Fruit fly (Drosophila melanogaster): ENCODE data around the gene daed.

daed gene

DNA sequence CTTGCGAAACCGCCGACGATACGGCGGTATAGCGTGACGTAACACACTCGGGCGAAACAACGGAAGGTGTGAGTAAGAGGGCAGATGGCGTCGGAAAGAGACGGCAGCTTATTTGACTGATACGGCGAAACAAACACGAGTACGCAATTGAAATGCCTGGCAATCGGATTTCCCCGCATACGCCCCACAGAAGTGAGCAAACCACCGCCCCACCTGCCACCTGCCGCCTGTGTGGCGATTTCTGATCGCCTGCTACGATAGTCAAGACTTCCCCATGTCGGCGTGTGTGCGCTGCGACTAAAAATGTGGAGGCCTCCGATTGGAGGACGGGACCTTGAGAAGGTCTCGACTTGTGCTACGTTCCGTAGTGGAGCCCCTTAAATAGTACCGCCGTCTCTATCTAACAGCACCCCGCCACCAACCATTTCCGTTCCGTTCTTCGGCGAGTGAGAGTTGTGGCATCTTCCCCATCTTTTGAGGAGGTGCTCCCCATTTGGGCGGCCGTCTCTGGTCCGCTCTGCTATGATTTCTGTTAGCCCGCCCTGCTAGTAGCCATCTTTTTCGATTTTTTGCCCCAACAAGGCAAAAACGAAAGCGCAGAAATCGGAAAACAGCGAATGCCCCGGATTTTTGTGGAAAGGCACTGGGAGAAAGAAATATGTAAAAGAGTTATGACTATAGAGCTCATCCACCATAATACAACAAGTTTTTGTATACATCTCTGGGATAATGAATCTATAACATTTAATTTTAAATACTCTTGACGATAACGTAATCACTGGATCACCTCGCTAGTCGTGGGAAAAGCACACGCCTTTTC lies 17.3 kb downstream of the daed start (continued):
- TF ChIP-seq CG8924 (tag; optimal IDR thresholded peaks at IDR 0.05) (peak; percentile 87), esg (GFP tag; conservative IDR thresholded peaks at IDR 0.05) (no peak), tx (GFP tag; optimal IDR thresholded peaks at IDR 0.05) (peak; percentile 80), CG10654 (GFP tag; optimal IDR thresholded peaks at IDR 0.05) (peak; percentile 81), Dbx (GFP tag; IDR thresholded peaks at IDR 0.05) (no peak), CG5245 (GFP tag; optimal IDR thresholded peaks at IDR 0.05) (peak; percentile 85), pb (GFP tag; optimal IDR thresholded peaks at IDR 0.05) (peak; percentile 72), tin (GFP tag; optimal IDR thresholded peaks at IDR 0.05) (peak; percentile 79), usp (GFP tag; optimal IDR thresholded peaks at IDR 0.05) (no peak), phol (tag; optimal IDR thresholded peaks at IDR 0.05) (peak; percentile 89), vvl (GFP tag; IDR thresholded peaks at IDR 0.05) (no peak), CG4617 (GFP tag; optimal IDR thresholded peaks at IDR 0.05; ENCODE audit: borderline replicate concordance) (peak; percentile 57), CG30403 (GFP tag; optimal IDR thresholded peaks at IDR 0.05) (peak; percentile 91), az2 (GFP tag; optimal IDR thresholded peaks at IDR 0.05) (peak; percentile 87), tap (tag; optimal IDR thresholded peaks at IDR 0.05) (peak; percentile 74), Atf3 (GFP tag; optimal IDR thresholded peaks at IDR 0.05) (peak; percentile 87), Max (GFP tag; optimal IDR thresholded peaks at IDR 0.05) (peak; percentile 89), klu (GFP tag; IDR thresholded peaks at IDR 0.05) (no peak), CG9817 (tag; optimal IDR thresholded peaks at IDR 0.05) (peak; percentile 61), CG17568 (GFP tag; optimal IDR thresholded peaks at IDR 0.05) (peak; percentile 77), pzg (GFP tag; optimal IDR thresholded peaks at IDR 0.05) (no peak), Bteb2 (GFP tag; optimal IDR thresholded peaks at IDR 0.05) (peak; percentile 78), mam (GFP tag; optimal IDR thresholded peaks at IDR 0.05) (peak; percentile 85), Taf1 (GFP tag; IDR thresholded peaks at IDR 0.05) (no peak), Blimp-1 (GFP tag; optimal IDR thresholded peaks at IDR 0.05) (peak; percentile 86), Awh (GFP tag; IDR thresholded peaks at IDR 0.05) (no peak), Dfd (GFP tag; optimal IDR thresholded peaks at IDR 0.05) (no peak), tll (GFP tag; optimal IDR thresholded peaks at IDR 0.05) (no peak), CG7745 (tag; optimal IDR thresholded peaks at IDR 0.05) (no peak), Ets65A (GFP tag) (peak; percentile 99), CG9609 (GFP tag; optimal IDR thresholded peaks at IDR 0.05) (peak; percentile 89), cato (GFP tag; optimal IDR thresholded peaks at IDR 0.05; ENCODE audit: borderline replicate concordance) (peak; percentile 70), CG6791 (GFP tag; IDR thresholded peaks at IDR 0.05; ENCODE audit: partially characterized antibody) (no peak), pum (GFP tag; optimal IDR thresholded peaks at IDR 0.05) (peak; percentile 87), corto (GFP tag; optimal IDR thresholded peaks at IDR 0.05) (peak; percentile 96), CG31224 (GFP tag; IDR thresholded peaks at IDR 0.05) (no peak), CG31441 (GFP tag; IDR thresholded peaks at IDR 0.05) (no peak), CG7357 (GFP tag; IDR thresholded peaks at IDR 0.05) (peak; percentile 76; the same call in 1 of the 3 replicates), CG11398 (GFP tag; optimal IDR thresholded peaks at IDR 0.05) (peak; percentile 83), Adf1 (GFP tag; IDR thresholded peaks at IDR 0.05) (no peak), jumu (GFP tag; optimal IDR thresholded peaks at IDR 0.05) (peak; percentile 90), Dll (GFP tag; IDR thresholded peaks at IDR 0.05; ENCODE audit: partially characterized antibody) (no peak), fu2 (GFP tag; optimal IDR thresholded peaks at IDR 0.05) (peak; percentile 70), ttk (GFP tag; IDR thresholded peaks at IDR 0.05) (no peak), Dp (GFP tag; optimal IDR thresholded peaks at IDR 0.05) (no peak), hbn (GFP tag; IDR thresholded peaks at IDR 0.05; ENCODE audit: partially characterized antibody) (no peak), vnd (GFP tag; IDR thresholded peaks at IDR 0.05; ENCODE audit: partially characterized antibody) (no peak), gt (GFP tag; IDR thresholded peaks at IDR 0.05) (no peak), H2.0 (GFP tag; IDR thresholded peaks at IDR 0.05) (no peak)
